Fruit fly (Drosophila melanogaster): ENCODE measurements around the gene CG31751.

CG31751 gene

DNA sequence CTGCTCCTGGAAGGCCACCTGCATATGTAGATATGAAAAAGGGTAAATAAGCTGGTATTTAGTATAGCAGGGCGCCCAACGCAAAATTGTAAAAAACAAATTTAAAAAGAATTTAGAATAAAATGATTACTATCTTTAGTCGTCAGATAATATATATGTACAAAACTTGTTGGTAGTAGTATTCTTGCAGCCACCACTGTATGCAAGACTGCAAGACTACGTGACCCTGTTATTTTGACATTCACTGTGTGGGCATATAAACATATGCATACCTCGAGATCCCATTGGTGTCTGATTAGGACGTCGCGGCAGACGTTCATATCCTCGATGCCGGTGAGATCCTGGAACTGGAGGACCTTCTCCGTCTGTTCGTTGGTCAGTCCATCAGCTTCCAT, 30.8 kb downstream of the CG31751 start (continued):
- TF ChIP-seq so (GFP tag; IDR thresholded peaks at IDR 0.05): no peak
- TF ChIP-seq zen (tag; optimal IDR thresholded peaks at IDR 0.05): no peak
- peak; percentile 4 for TF ChIP-seq CG2712 (tag; optimal IDR thresholded peaks at IDR 0.05)
- no peak for TF ChIP-seq en (GFP tag; optimal IDR thresholded peaks at IDR 0.05)
- TF ChIP-seq CG6175 (GFP tag; IDR thresholded peaks at IDR 0.05): no peak
- TF ChIP-seq ranshi (GFP tag; IDR thresholded peaks at IDR 0.05): no peak
- no peak for TF ChIP-seq CG42726 (GFP tag; IDR thresholded peaks at IDR 0.05; ENCODE audit: partially characterized antibody)
- TF ChIP-seq sna (GFP tag; IDR thresholded peaks at IDR 0.05; ENCODE audit: partially characterized antibody): no peak
- no peak for TF ChIP-seq danr (GFP tag; IDR thresholded peaks at IDR 0.05)
- TF ChIP-seq insv (GFP tag; optimal IDR thresholded peaks at IDR 0.05): no peak
- peak; percentile 4 for TF ChIP-seq HLH54F (GFP tag; optimal IDR thresholded peaks at IDR 0.05)
- TF ChIP-seq row (GFP tag; IDR thresholded peaks at IDR 0.05): no peak
- no peak for TF ChIP-seq CG11504 (tag; optimal IDR thresholded peaks at IDR 0.05)
- no peak for TF ChIP-seq H15 (GFP tag; IDR thresholded peaks at IDR 0.05)
- TF ChIP-seq CG9609 (GFP tag; optimal IDR thresholded peaks at IDR 0.05): no peak
- no peak for TF ChIP-seq Sox100B (GFP tag; optimal IDR thresholded peaks at IDR 0.05)
- no peak for TF ChIP-seq CG16779 (GFP tag; IDR thresholded peaks at IDR 0.05)
- no peak for TF ChIP-seq CG1832 (GFP tag; optimal IDR thresholded peaks at IDR 0.05)
- TF ChIP-seq D19B (GFP tag; optimal IDR thresholded peaks at IDR 0.05): no peak
- TF ChIP-seq CTCF (GFP tag; optimal IDR thresholded peaks at IDR 0.05): no peak
- no peak for TF ChIP-seq CG10274 (GFP tag; optimal IDR thresholded peaks at IDR 0.05)
- TF ChIP-seq CG30431 (GFP tag; optimal IDR thresholded peaks at IDR 0.05): no peak
- no peak for TF ChIP-seq CG17361 (GFP tag; IDR thresholded peaks at IDR 0.05)
- no peak for TF ChIP-seq ems (GFP tag; optimal IDR thresholded peaks at IDR 0.05)
- TF ChIP-seq NK7.1 (GFP tag; optimal IDR thresholded peaks at IDR 0.05): no peak
- TF ChIP-seq CG8478 (optimal IDR thresholded peaks at IDR 0.05): no peak
- TF ChIP-seq CG4404 (GFP tag; IDR thresholded peaks at IDR 0.05): no peak
- TF ChIP-seq CG33213 (GFP tag; optimal IDR thresholded peaks at IDR 0.05): no peak
- TF ChIP-seq CG2889 (GFP tag; IDR thresholded peaks at IDR 0.05): no peak
- no peak for TF ChIP-seq h (optimal IDR thresholded peaks at IDR 0.05)
- no peak for TF ChIP-seq ATbp (GFP tag; optimal IDR thresholded peaks at IDR 0.05)
- no peak for TF ChIP-seq CHES-1-like (GFP tag; optimal IDR thresholded peaks at IDR 0.05)
- no peak; the same call in 1 of the 2 replicates for TF ChIP-seq unc-4 (GFP tag; IDR thresholded peaks at IDR 0.05; ENCODE audit: partially characterized antibody)
- peak; percentile 70 for TF ChIP-seq CG2120 (GFP tag; optimal IDR thresholded peaks at IDR 0.05)
- TF ChIP-seq tll (GFP tag; optimal IDR thresholded peaks at IDR 0.05): no peak
- no peak for TF ChIP-seq CG10209 (GFP tag; optimal IDR thresholded peaks at IDR 0.05)
- no peak for TF ChIP-seq Ssrp (tag; optimal IDR thresholded peaks at IDR 0.05)
- TF ChIP-seq gem (tag; optimal IDR thresholded peaks at IDR 0.05): peak; percentile 43
- no peak for TF ChIP-seq kni (GFP tag; optimal IDR thresholded peaks at IDR 0.05)
- TF ChIP-seq br (optimal IDR thresholded peaks at IDR 0.05): no peak
- no peak for TF ChIP-seq CG31365 (tag; optimal IDR thresholded peaks at IDR 0.05)
- no peak for TF ChIP-seq CG11247 (GFP tag; IDR thresholded peaks at IDR 0.05)
- no peak for TF ChIP-seq Rx (GFP tag; IDR thresholded peaks at IDR 0.05)
- no peak for TF ChIP-seq Nf-YA (GFP tag; IDR thresholded peaks at IDR 0.05)
- TF ChIP-seq CG12942 (GFP tag; optimal IDR thresholded peaks at IDR 0.05): no peak
- TF ChIP-seq bcd (GFP tag; optimal IDR thresholded peaks at IDR 0.05): no peak
- TF ChIP-seq toy (GFP tag; IDR thresholded peaks at IDR 0.05): no peak
- no peak for TF ChIP-seq ara (GFP tag; IDR thresholded peaks at IDR 0.05)
- TF ChIP-seq dan (GFP tag; IDR thresholded peaks at IDR 0.05): no peak
- TF ChIP-seq dmrt11E (tag; optimal IDR thresholded peaks at IDR 0.05): no peak
- no peak for TF ChIP-seq zf30C (GFP tag; optimal IDR thresholded peaks at IDR 0.05)
- TF ChIP-seq NFAT (GFP tag; IDR thresholded peaks at IDR 0.05): no peak; the same call in 1 of the 2 replicates
- no peak for TF ChIP-seq CG2875 (GFP tag; optimal IDR thresholded peaks at IDR 0.05)
- TF ChIP-seq CG17186 (GFP tag; optimal IDR thresholded peaks at IDR 0.05): no peak

Data from whole organism, embryonic.